Fruit fly (Drosophila melanogaster) whole organism, adult: ENCODE data around the gene ninaE.
A peak's percentile ranks its signal among the peaks of the same experiment; 100 is the strongest.

Source experiments
- CG11617 ChIP-seq: fragments of 200-800 bp; sonication (Bioruptor generic); optimal IDR thresholded peaks from 2 replicates; lab custom pipeline; 2017; ENCODE audit warnings: mild to moderate bottlenecking, missing biosample characterization, missing genetic modification reagents, missing genetic modification characterization
- CG12768 ChIP-seq: fragments of 200-800 bp; sonication (Bioruptor generic); optimal IDR thresholded peaks from 2 replicates; lab custom pipeline; 2017; ENCODE audit warnings: missing biosample characterization, missing genetic modification characterization, mild to moderate bottlenecking, moderate library complexity, missing genetic modification reagents
- CG14711 ChIP-seq: fragments of 200-800 bp; sonication (Bioruptor generic); optimal IDR thresholded peaks from 2 replicates; lab custom pipeline; 2018; ENCODE audit warnings: missing biosample characterization, mild to moderate bottlenecking, missing genetic modification characterization, moderate library complexity
- CG1620 ChIP-seq: fragments of 200-800 bp; sonication (Bioruptor generic); optimal IDR thresholded peaks from 2 replicates; lab custom pipeline; 2016; ENCODE audit warnings: missing biosample characterization, missing genetic modification characterization
- CG33017 ChIP-seq: fragments of 200-800 bp; sonication (Bioruptor generic); optimal IDR thresholded peaks from 2 replicates; lab custom pipeline; 2018; ENCODE audit warnings: missing biosample characterization, mild to moderate bottlenecking, missing genetic modification characterization, moderate library complexity
- CG5204 ChIP-seq: fragments of 200-800 bp; sonication (Bioruptor generic); optimal IDR thresholded peaks from 2 replicates; lab custom pipeline; 2016; ENCODE audit warnings: missing biosample characterization, missing genetic modification characterization
- CG7045 ChIP-seq: fragments of 200-800 bp; sonication (Bioruptor generic); optimal IDR thresholded peaks from 2 replicates; lab custom pipeline; 2017; ENCODE audit warnings: missing biosample characterization, mild to moderate bottlenecking, missing genetic modification characterization
- CG7101 ChIP-seq: fragments of 200-800 bp; sonication (Bioruptor generic); optimal IDR thresholded peaks from 2 replicates; lab custom pipeline; 2018; ENCODE audit warnings: missing biosample characterization, mild to moderate bottlenecking, missing genetic modification characterization, moderate library complexity
- Clk ChIP-seq: fragments of 200-800 bp; sonication (Bioruptor generic); optimal IDR thresholded peaks from 2 replicates; lab custom pipeline; 2017; ENCODE audit warnings: missing biosample characterization, missing genetic modification characterization
- Crg-1 ChIP-seq: fragments of 200-800 bp; sonication (Bioruptor generic); optimal IDR thresholded peaks from 2 replicates; lab custom pipeline; 2016; ENCODE audit warnings: missing biosample characterization, missing genetic modification characterization
- Hr96 ChIP-seq: fragments of 200-800 bp; sonication (Bioruptor generic); optimal IDR thresholded peaks from 2 replicates; lab custom pipeline; 2016; ENCODE audit warnings: missing biosample characterization, missing genetic modification characterization
- Mnt ChIP-seq: fragments of 200-800 bp; sonication (Bioruptor generic); optimal IDR thresholded peaks from 2 replicates; lab custom pipeline; 2016; ENCODE audit warnings: missing biosample characterization, mild to moderate bottlenecking, missing genetic modification characterization
- bab1 ChIP-seq: fragments of 200-800 bp; sonication (Bioruptor generic); optimal IDR thresholded peaks from 3 replicates; lab custom pipeline; 2019; ENCODE audit warnings: missing biosample characterization, mild to moderate bottlenecking, missing genetic modification characterization, moderate library complexity
- cic ChIP-seq: fragments of 200-800 bp; sonication (Bioruptor generic); optimal IDR thresholded peaks from 2 replicates; lab custom pipeline; 2017; ENCODE audit warnings: missing biosample characterization, mild to moderate bottlenecking, missing genetic modification characterization, moderate library complexity
- cnc ChIP-seq, 2 experiments: fragments of >200 bp; optimal IDR thresholded peaks; 2 replicates each; lab custom pipeline; 2017
- kay ChIP-seq: fragments of 200-800 bp; sonication (Bioruptor generic); peaks from one replicate; lab custom pipeline; 2016; ENCODE audit warnings: missing biosample characterization, missing genetic modification characterization, borderline replicate concordance
- ovo ChIP-seq: fragments of 200-800 bp; sonication (Bioruptor generic); optimal IDR thresholded peaks from 2 replicates; lab custom pipeline; 2016; ENCODE audit warnings: missing biosample characterization, missing genetic modification characterization
- pad ChIP-seq: fragments of 200-800 bp; sonication (Bioruptor generic); optimal IDR thresholded peaks from 3 replicates; lab custom pipeline; 2017; ENCODE audit warnings: missing biosample characterization, missing genetic modification characterization, mild to moderate bottlenecking, moderate library complexity, missing genetic modification reagents
- tj ChIP-seq: fragments of 200-800 bp; sonication (Bioruptor generic); optimal IDR thresholded peaks from 3 replicates; lab custom pipeline; 2017; ENCODE audit warnings: missing biosample characterization, mild to moderate bottlenecking, missing genetic modification characterization, moderate library complexity
- toe ChIP-seq: fragments of 200-800 bp; sonication (Bioruptor generic); optimal IDR thresholded peaks from 2 replicates; lab custom pipeline; 2016; ENCODE audit warnings: missing biosample characterization, missing genetic modification characterization

Gene ninaE

DNA sequence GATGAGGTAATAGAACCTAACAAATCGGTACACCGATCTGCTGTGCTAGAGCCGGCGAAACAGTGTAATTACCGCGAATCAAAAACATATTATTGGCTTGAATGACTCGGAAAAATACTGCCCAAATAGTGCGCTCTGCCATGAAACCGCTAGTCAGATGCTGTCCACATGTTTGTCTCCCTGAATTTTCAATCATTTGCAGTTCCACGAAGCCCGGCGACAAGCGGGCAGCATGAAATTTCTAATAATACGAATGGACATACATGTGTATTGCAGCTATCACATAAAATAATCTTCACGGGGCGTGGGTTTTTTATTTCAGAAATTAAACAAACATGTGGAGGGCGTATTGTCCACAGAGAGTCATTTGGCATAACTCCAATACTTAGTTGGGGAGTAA is 29.1 kb downstream of the ninaE start:
- TF ChIP-seq cnc (optimal IDR thresholded peaks at IDR 0.05; lab: Kevin White, UChicago) (peak in 1 of 2 experiments; percentile 4), CG12768 (GFP tag; lab: Kevin White, UChicago) (no peak), Mnt (GFP tag; lab: Kevin White, UChicago) (no peak)

DNA sequence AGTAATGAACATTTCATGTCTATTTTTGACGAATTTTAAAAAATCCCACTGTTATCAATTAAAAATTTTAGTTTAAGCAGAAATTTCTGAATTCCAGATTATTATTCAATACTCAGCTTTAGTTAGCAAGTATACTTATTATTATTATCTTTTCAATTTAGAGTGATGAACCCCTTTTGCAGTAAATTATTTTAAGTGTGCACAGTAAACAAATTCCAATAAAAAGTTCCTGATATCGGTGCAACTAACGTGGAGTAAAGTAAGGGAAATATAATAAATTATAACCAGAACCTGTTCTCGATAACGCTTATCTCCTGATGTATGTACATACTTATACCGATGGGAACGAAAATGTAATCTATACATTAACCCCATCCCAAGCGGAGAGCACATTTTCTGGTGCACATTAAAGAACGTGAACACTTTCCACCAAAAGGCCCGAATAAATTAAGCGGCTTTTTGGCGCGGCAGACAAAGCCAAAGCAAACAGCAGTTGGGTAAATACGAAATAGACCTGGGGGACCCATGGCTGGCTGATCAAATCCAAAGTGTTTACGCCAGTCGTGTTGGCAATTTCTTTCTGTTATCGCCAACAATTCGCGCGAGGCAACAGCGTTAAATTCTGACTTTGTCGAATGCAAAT is 29.9 kb downstream of the ninaE start:
- TF ChIP-seq kay (GFP tag; lab: Kevin White, UChicago) (no peak), Crg-1 (GFP tag; lab: Kevin White, UChicago) (peak; percentile 73), CG1620 (GFP tag; lab: Kevin White, UChicago) (peak; percentile 47), toe (GFP tag; lab: Kevin White, UChicago) (peak; percentile 42), CG33017 (tag; lab: Kevin White, UChicago) (peak; percentile 62), CG7101 (tag; lab: Kevin White, UChicago) (peak; percentile 25), tj (GFP tag; lab: Kevin White, UChicago) (peak; percentile 25), CG5204 (GFP tag; lab: Kevin White, UChicago) (no peak), Hr96 (GFP tag; lab: Kevin White, UChicago) (peak; percentile 15), CG14711 (peak; percentile 10), Clk (no peak), cnc (optimal IDR thresholded peaks at IDR 0.05; lab: Kevin White, UChicago) (no peak), pad (GFP tag; lab: Kevin White, UChicago) (peak; percentile 44), CG12768 (GFP tag; lab: Kevin White, UChicago) (peak; percentile 52), bab1 (GFP tag; lab: Kevin White, UChicago) (no peak), Mnt (GFP tag; lab: Kevin White, UChicago) (peak; percentile 47), CG7045 (GFP tag; lab: Kevin White, UChicago) (peak; percentile 48), CG11617 (peak; percentile 39), cic (GFP tag; lab: Kevin White, UChicago) (peak; percentile 92), ovo (GFP tag; lab: Kevin White, UChicago) (peak; percentile 28)

DNA sequence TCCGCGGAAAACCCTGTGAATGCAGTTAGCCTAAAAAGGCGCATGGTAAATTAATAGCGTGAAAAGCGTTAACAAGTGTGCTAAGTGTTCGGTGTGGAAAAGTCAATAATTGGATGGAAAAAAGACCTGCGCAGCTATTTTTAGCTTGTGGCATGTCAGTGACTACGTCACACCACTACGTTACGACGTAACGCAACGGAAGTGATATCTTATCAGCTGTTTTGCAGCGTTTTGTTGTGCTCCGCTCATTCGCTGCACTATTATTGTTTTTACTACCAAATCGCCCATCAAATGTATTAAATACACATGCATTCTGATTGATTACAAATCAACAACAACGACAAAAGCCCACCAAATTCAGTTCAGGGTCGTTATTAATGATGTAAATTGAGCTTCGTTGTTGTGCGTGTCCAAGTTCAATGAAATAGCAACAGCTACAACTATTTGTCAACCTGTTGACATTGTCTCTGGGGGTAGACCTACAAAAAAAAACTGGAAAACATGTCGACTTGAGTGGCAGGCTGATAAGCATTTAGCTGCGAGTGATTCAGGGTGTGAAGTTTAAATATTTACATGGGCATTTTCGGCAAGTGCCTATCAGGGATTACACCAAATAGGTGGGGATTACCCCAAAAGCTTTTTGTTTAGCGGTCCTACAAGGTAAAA is 40.3 kb downstream of the ninaE start:
- TF ChIP-seq Clk (no peak), Crg-1 (GFP tag; lab: Kevin White, UChicago) (peak; percentile 17), cic (GFP tag; lab: Kevin White, UChicago) (peak; percentile 66)

DNA sequence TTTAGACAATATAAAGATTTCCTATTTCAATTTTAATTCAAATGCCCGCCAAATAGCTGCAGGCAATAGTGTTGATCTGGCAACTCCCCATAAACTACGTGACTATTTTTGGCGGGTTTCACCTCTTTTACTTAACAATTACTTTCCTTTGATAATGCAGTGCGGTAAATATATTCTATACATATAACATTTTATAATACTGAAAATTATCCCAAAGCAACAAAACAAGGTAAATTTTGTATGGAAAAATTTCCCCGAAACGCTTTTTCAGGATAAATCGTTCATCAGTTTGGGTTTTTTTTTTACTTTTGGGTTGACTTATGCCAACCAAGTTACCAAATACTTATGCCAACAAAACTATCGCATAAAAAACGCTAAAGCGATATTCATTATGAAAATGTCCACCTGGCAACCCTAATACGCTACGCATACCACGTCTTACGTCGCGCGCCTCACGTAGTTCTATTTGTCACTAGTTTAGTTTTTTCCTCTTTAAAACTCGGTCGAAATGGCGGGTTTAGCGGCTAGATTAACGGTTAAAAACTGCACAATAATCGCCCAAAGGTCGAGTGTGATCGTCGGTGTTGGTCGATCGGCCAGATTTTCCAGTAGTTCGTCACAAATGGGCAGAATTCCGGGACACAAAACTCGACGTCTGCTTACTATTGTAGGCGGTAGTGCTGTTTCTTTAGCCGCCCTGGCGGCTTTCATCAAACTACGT is 41.0 kb downstream of the ninaE start, which contains the start of gene MICU3:
Gene MICU3, plus strand, starts transcription at position 442 of the 721 bp plus-strand sequence.
- peak; percentile 26 for TF ChIP-seq CG7101 (tag; lab: Kevin White, UChicago)
- peak; percentile 87 for TF ChIP-seq CG14711
- peak; percentile 68 for TF ChIP-seq CG1620 (GFP tag; lab: Kevin White, UChicago)
- TF ChIP-seq ovo (GFP tag; lab: Kevin White, UChicago), result peak; percentile 1
- TF ChIP-seq Hr96 (GFP tag; lab: Kevin White, UChicago), result peak; percentile 76
- TF ChIP-seq Mnt (GFP tag; lab: Kevin White, UChicago), result peak; percentile 35
- no peak for TF ChIP-seq tj (GFP tag; lab: Kevin White, UChicago)
- peak; percentile 38 for TF ChIP-seq Crg-1 (GFP tag; lab: Kevin White, UChicago)
- TF ChIP-seq bab1 (GFP tag; lab: Kevin White, UChicago), result peak; percentile 21
- TF ChIP-seq Clk, result peak; percentile 54
- TF ChIP-seq toe (GFP tag; lab: Kevin White, UChicago), result peak; percentile 76
- peak; percentile 43 for TF ChIP-seq CG12768 (GFP tag; lab: Kevin White, UChicago)
- no peak for TF ChIP-seq kay (GFP tag; lab: Kevin White, UChicago)
- peak; percentile 47 for TF ChIP-seq CG11617
- no peak for TF ChIP-seq cnc (optimal IDR thresholded peaks at IDR 0.05; lab: Kevin White, UChicago)
- peak; percentile 39 for TF ChIP-seq CG7045 (GFP tag; lab: Kevin White, UChicago)
- TF ChIP-seq cic (GFP tag; lab: Kevin White, UChicago), result no peak
- TF ChIP-seq CG5204 (GFP tag; lab: Kevin White, UChicago), result peak; percentile 65
- peak; percentile 16 for TF ChIP-seq pad (GFP tag; lab: Kevin White, UChicago)
- no peak for TF ChIP-seq CG33017 (tag; lab: Kevin White, UChicago)

DNA sequence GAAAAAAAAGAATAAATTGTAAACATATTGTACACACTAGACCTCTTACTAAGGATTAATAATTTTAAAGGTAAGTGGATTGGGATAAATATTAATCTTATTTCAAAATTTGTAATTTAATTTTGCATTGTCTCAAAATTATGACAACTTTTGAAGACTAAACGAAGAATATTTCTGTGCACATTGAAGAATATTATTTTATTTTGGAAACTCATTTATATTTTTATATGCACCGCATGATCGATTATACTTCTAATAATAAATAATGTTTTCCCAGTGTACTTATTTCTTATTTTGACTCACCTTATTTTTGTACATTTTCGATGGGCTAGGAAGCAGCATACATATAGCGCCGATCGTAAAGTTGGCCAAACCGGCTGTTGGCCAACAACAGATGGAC is 44.1 kb downstream of the ninaE start:
- no peak for TF ChIP-seq cnc (optimal IDR thresholded peaks at IDR 0.05; lab: Kevin White, UChicago)
- TF ChIP-seq CG14711, result no peak
- TF ChIP-seq toe (GFP tag; lab: Kevin White, UChicago), result no peak
- no peak for TF ChIP-seq CG1620 (GFP tag; lab: Kevin White, UChicago)
- TF ChIP-seq CG5204 (GFP tag; lab: Kevin White, UChicago), result no peak
- TF ChIP-seq cic (GFP tag; lab: Kevin White, UChicago), result no peak
- no peak for TF ChIP-seq bab1 (GFP tag; lab: Kevin White, UChicago)
- no peak for TF ChIP-seq CG7045 (GFP tag; lab: Kevin White, UChicago)
- no peak for TF ChIP-seq Clk
- TF ChIP-seq Mnt (GFP tag; lab: Kevin White, UChicago), result no peak
- TF ChIP-seq tj (GFP tag; lab: Kevin White, UChicago), result no peak
- no peak for TF ChIP-seq CG33017 (tag; lab: Kevin White, UChicago)
- TF ChIP-seq CG11617, result no peak
- no peak for TF ChIP-seq CG7101 (tag; lab: Kevin White, UChicago)
- TF ChIP-seq Crg-1 (GFP tag; lab: Kevin White, UChicago), result no peak
- TF ChIP-seq kay (GFP tag; lab: Kevin White, UChicago), result no peak
- no peak for TF ChIP-seq pad (GFP tag; lab: Kevin White, UChicago)
- no peak for TF ChIP-seq ovo (GFP tag; lab: Kevin White, UChicago)
- no peak for TF ChIP-seq Hr96 (GFP tag; lab: Kevin White, UChicago)
- no peak for TF ChIP-seq CG12768 (GFP tag; lab: Kevin White, UChicago)
